Worm (Caenorhabditis elegans) whole organism, L3 larva: Measurements from ENCODE around the gene com-1.

Experiments
- ama-1 ChIP-seq: fragments of 150-350 bp; optimal IDR thresholded peaks from 2 replicates; lab custom pipeline; 2018
- fos-1 ChIP-seq: fragments of 150-350 bp; optimal IDR thresholded peaks from 2 replicates; lab custom pipeline; 2014; ENCODE audit warnings: missing biosample characterization, missing genetic modification characterization
- lin-39 ChIP-seq: fragments of 150-350 bp; optimal IDR thresholded peaks from 2 replicates; lab custom pipeline; 2018; ENCODE audit warnings: missing biosample characterization, missing genetic modification reagents, missing genetic modification characterization
- nhr-237 ChIP-seq: fragments of 150-350 bp; optimal IDR thresholded peaks from 2 replicates; lab custom pipeline; 2014; ENCODE audit warnings: missing biosample characterization, missing genetic modification characterization
- snpc-4 ChIP-seq: fragments of 150-350 bp; optimal IDR thresholded peaks from 2 replicates; lab custom pipeline; 2014; ENCODE audit warnings: missing biosample characterization, missing genetic modification characterization

DNA sequence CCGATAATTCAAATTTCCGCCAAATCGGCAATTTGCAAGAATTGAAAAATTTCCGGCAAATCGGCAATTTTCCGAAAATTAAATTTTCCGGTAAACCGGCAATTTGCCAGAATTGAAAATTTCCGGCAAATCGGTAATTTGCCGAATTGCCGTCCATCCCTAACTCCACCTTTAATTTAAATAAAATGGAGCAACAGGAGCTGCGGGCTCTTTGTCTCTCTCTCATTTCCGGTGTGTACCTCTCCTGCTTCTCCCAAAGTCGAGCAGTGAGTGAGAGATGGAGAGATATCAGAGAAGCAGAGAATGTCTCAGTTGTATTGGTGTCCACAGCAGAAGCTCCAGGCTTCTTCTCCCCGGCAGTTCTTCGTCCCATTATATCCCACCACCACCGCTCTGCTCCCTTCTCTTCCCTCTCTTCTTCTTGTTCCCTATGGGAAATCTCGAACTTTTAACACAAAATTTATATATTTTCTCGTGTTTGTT lies 40.7 kb upstream of the com-1 start, which contains the start of gene Y39A1C.1:
- no peak for TF ChIP-seq fos-1 (tag; lab: Kevin White, UChicago)
- TF ChIP-seq snpc-4 (tag; lab: Kevin White, UChicago), result no peak
- no peak for TF ChIP-seq ama-1 (lab: Kevin White, UChicago)
- TF ChIP-seq lin-39 (tag; lab: Kevin White, UChicago), result peak; percentile 60
- TF ChIP-seq nhr-237 (tag; lab: Kevin White, UChicago), result no peak
